Worm (Caenorhabditis elegans) whole organism, L2 larva: ENCODE measurements around the gene twk-11.

Experiments
- F13H6.1 ChIP-seq: sonication (generic microtip); optimal IDR thresholded peaks from 2 replicates; lab custom pipeline; 2016; ENCODE audit warnings: missing genetic modification characterization, missing compliant biosample characterization
- Y55F3AM.14 ChIP-seq: fragments of 200-800 bp; sonication (Bioruptor generic); optimal IDR thresholded peaks from 2 replicates; lab custom pipeline; 2018; ENCODE audit warnings: mild to moderate bottlenecking, missing genetic modification characterization, missing compliant biosample characterization
- ZK546.5 ChIP-seq: sonication (generic microtip); optimal IDR thresholded peaks from 2 replicates; lab custom pipeline; 2017; ENCODE audit warnings: missing biosample characterization, missing genetic modification characterization
- aly-2 ChIP-seq: fragments of 150-350 bp; optimal IDR thresholded peaks from 2 replicates; lab custom pipeline; 2014; ENCODE audit warnings: missing biosample characterization, missing genetic modification characterization
- ama-1 ChIP-seq: fragments of 150-350 bp; optimal IDR thresholded peaks from 2 replicates; lab custom pipeline; 2018; ENCODE audit warnings: inconsistent platforms
- blmp-1 ChIP-seq: sonication (generic microtip); optimal IDR thresholded peaks from 2 replicates; lab custom pipeline; 2017; ENCODE audit warnings: missing genetic modification characterization, mild to moderate bottlenecking, missing compliant biosample characterization, antibody characterized with exemption, moderate library complexity; ENCODE audit not compliant: insufficient read depth
- ceh-16 ChIP-seq: fragments of 150-350 bp; optimal IDR thresholded peaks from 2 replicates; lab custom pipeline; 2014; ENCODE audit warnings: missing biosample characterization, missing genetic modification characterization
- ceh-82 ChIP-seq: fragments of 150-350 bp; optimal IDR thresholded peaks from 2 replicates; lab custom pipeline; 2014; ENCODE audit warnings: missing biosample characterization, missing genetic modification characterization
- crh-2 ChIP-seq: sonication (generic microtip); optimal IDR thresholded peaks from 2 replicates; lab custom pipeline; 2017; ENCODE audit warnings: missing biosample characterization, missing genetic modification characterization
- dmd-4 ChIP-seq: sonication (generic microtip); optimal IDR thresholded peaks from 2 replicates; lab custom pipeline; 2017; ENCODE audit warnings: missing biosample characterization, missing genetic modification characterization
- egl-27 ChIP-seq: sonication (generic microtip); optimal IDR thresholded peaks from 3 replicates; lab custom pipeline; 2017; ENCODE audit warnings: missing biosample characterization, missing genetic modification reagents, missing genetic modification characterization
- elt-1 ChIP-seq: fragments of 150-350 bp; optimal IDR thresholded peaks from 2 replicates; lab custom pipeline; 2014; ENCODE audit warnings: missing biosample characterization, missing genetic modification characterization
- elt-3 ChIP-seq: sonication (generic microtip); optimal IDR thresholded peaks from 2 replicates; lab custom pipeline; 2017; ENCODE audit warnings: missing biosample characterization, missing genetic modification characterization
- fos-1 ChIP-seq: fragments of 150-350 bp; optimal IDR thresholded peaks from 2 replicates; lab custom pipeline; 2014; ENCODE audit warnings: missing biosample characterization, missing genetic modification characterization
- gmeb-1 ChIP-seq: fragments of 150-350 bp; optimal IDR thresholded peaks from 2 replicates; lab custom pipeline; 2014; ENCODE audit warnings: missing biosample characterization, missing genetic modification characterization
- lin-11 ChIP-seq: fragments of 150-350 bp; sonication (generic microtip); optimal IDR thresholded peaks from 2 replicates; lab custom pipeline; 2014; ENCODE audit warnings: missing biosample characterization, missing genetic modification characterization, inconsistent platforms, mixed read lengths
- lin-13 ChIP-seq: fragments of 150-350 bp; optimal IDR thresholded peaks from 2 replicates; lab custom pipeline; 2014; ENCODE audit warnings: missing biosample characterization, missing genetic modification reagents, missing genetic modification characterization
- lsy-2 ChIP-seq, 2 experiments: fragments of 150-350 bp in 1 of 2; sonication (generic microtip) in 1 of 2; optimal IDR thresholded peaks; 2 replicates each; lab custom pipeline; 2014 to 2017; ENCODE audit warnings: missing biosample characterization in 2 of 2, missing genetic modification characterization in 2 of 2
- mab-5 ChIP-seq: fragments of 150-350 bp; optimal IDR thresholded peaks from 2 replicates; lab custom pipeline; 2014; ENCODE audit warnings: missing biosample characterization, missing genetic modification characterization
- mbf-1 ChIP-seq: sonication (generic microtip); optimal IDR thresholded peaks from 2 replicates; lab custom pipeline; 2017; ENCODE audit warnings: missing biosample characterization, missing genetic modification characterization
- mdl-1 ChIP-seq, 2 experiments: fragments of 150-350 bp in 1 of 2; sonication (generic microtip) in 1 of 2; optimal IDR thresholded peaks; 2 replicates each; lab custom pipeline; 2017; ENCODE audit warnings: missing biosample characterization in 2 of 2, missing genetic modification characterization in 2 of 2
- nhr-11 ChIP-seq: fragments of 150-350 bp; optimal IDR thresholded peaks from 2 replicates; lab custom pipeline; 2014; ENCODE audit warnings: missing biosample characterization, missing genetic modification characterization
- nhr-21 ChIP-seq: fragments of 150-350 bp; optimal IDR thresholded peaks from 2 replicates; lab custom pipeline; 2014; ENCODE audit warnings: missing biosample characterization, missing genetic modification characterization
- nhr-23 ChIP-seq: fragments of 150-350 bp; optimal IDR thresholded peaks from 2 replicates; lab custom pipeline; 2014; ENCODE audit warnings: missing biosample characterization, missing genetic modification reagents, missing genetic modification characterization
- nhr-237 ChIP-seq: fragments of 150-350 bp; optimal IDR thresholded peaks from 2 replicates; lab custom pipeline; 2014; ENCODE audit warnings: missing biosample characterization, missing genetic modification characterization
- nhr-25 ChIP-seq: fragments of 150-350 bp; sonication (generic microtip); optimal IDR thresholded peaks from 3 replicates; lab custom pipeline; 2014; ENCODE audit warnings: missing biosample characterization, missing genetic modification characterization
- nhr-77 ChIP-seq: fragments of 150-350 bp; optimal IDR thresholded peaks from 2 replicates; lab custom pipeline; 2014; ENCODE audit warnings: missing biosample characterization, missing genetic modification characterization
- peb-1 ChIP-seq: fragments of 150-350 bp; optimal IDR thresholded peaks from 2 replicates; lab custom pipeline; 2014; ENCODE audit warnings: missing biosample characterization, missing genetic modification characterization
- sem-4 ChIP-seq: fragments of 150-350 bp; optimal IDR thresholded peaks from 2 replicates; lab custom pipeline; 2014; ENCODE audit warnings: missing biosample characterization, missing genetic modification reagents, missing genetic modification characterization
- skn-1 ChIP-seq: sonication (generic microtip); optimal IDR thresholded peaks from 2 replicates; lab custom pipeline; 2017; ENCODE audit warnings: missing biosample characterization, missing genetic modification characterization
- sma-3 ChIP-seq: sonication (generic microtip); optimal IDR thresholded peaks from 2 replicates; lab custom pipeline; 2016; ENCODE audit warnings: missing genetic modification reagents, missing genetic modification characterization, missing compliant biosample characterization
- sma-9 ChIP-seq, 2 experiments: fragments of 150-350 bp in 1 of 2; sonication (generic microtip) in 1 of 2; optimal IDR thresholded peaks; 2 replicates each; lab custom pipeline; 2014 to 2016; ENCODE audit warnings: missing genetic modification characterization in 2 of 2, mild to moderate bottlenecking in 1 of 2, missing biosample characterization in 1 of 2, missing compliant biosample characterization in 1 of 2, missing genetic modification reagents in 1 of 2, moderate library complexity in 1 of 2
- snpc-4 ChIP-seq: fragments of 150-350 bp; optimal IDR thresholded peaks from 2 replicates; lab custom pipeline; 2014; ENCODE audit warnings: missing biosample characterization, missing genetic modification characterization
- unc-39 ChIP-seq: fragments of 150-350 bp; optimal IDR thresholded peaks from 2 replicates; lab custom pipeline; 2014; ENCODE audit warnings: missing biosample characterization, missing genetic modification characterization
- unc-55 ChIP-seq: fragments of 150-350 bp; sonication (generic microtip); optimal IDR thresholded peaks from 3 replicates; lab custom pipeline; 2014; ENCODE audit warnings: missing biosample characterization, missing genetic modification reagents, missing genetic modification characterization
- unc-62 ChIP-seq: fragments of 150-350 bp; optimal IDR thresholded peaks from 2 replicates; lab custom pipeline; 2014; ENCODE audit warnings: missing biosample characterization, missing genetic modification reagents, missing genetic modification characterization
- zag-1 ChIP-seq: fragments of 150-350 bp; optimal IDR thresholded peaks from 2 replicates; lab custom pipeline; 2014; ENCODE audit warnings: missing biosample characterization, missing genetic modification characterization
- ztf-11 ChIP-seq: sonication (generic microtip); optimal IDR thresholded peaks from 2 replicates; lab custom pipeline; 2017; ENCODE audit warnings: missing biosample characterization, missing genetic modification characterization
- ztf-4 ChIP-seq: fragments of 150-350 bp; optimal IDR thresholded peaks from 2 replicates; lab custom pipeline; 2014; ENCODE audit warnings: missing biosample characterization, missing genetic modification characterization

twk-11 gene

ce11 chrV:7051133-7051765, 14.9 kb upstream of the twk-11 start, which contains the start of the genes tofu-2 and spig-1:
tofu-2 (minus strand) TSS chrV:7051248.
spig-1 (plus strand) TSS chrV:7051715.
- no peak for TF ChIP-seq gmeb-1
- no peak for TF ChIP-seq nhr-11 (tag; lab: Kevin White, UChicago)
- no peak for TF ChIP-seq unc-39 (tag; lab: Kevin White, UChicago)
- no peak for TF ChIP-seq elt-1 (tag; lab: Kevin White, UChicago)
- no peak for TF ChIP-seq skn-1 (tag; lab: Kevin White, UChicago)
- TF ChIP-seq ztf-4 (tag; lab: Kevin White, UChicago): no peak
- no peak for TF ChIP-seq nhr-21 (tag; lab: Kevin White, UChicago)
- TF ChIP-seq ceh-82 (tag; lab: Kevin White, UChicago): no peak
- TF ChIP-seq lin-13 (GFP tag; lab: Kevin White, UChicago): no peak
- TF ChIP-seq mdl-1 (tag; optimal IDR thresholded peaks at IDR 0.05; lab: Kevin White, UChicago): no peak
- TF ChIP-seq nhr-237: no peak
- no peak for TF ChIP-seq crh-2
- no peak for TF ChIP-seq fos-1 (tag; lab: Kevin White, UChicago)
- TF ChIP-seq elt-3: no peak
- no peak for TF ChIP-seq lin-11
- no peak for TF ChIP-seq sem-4 (tag; lab: Kevin White, UChicago)
- TF ChIP-seq ZK546.5 (tag; lab: Kevin White, UChicago): no peak
- TF ChIP-seq, all 48 proteins: peak for 0

ce11 chrV:7050153-7050552, 13.8 kb upstream of the twk-11 start:
- TF ChIP-seq peb-1 (tag; lab: Kevin White, UChicago): no peak
- TF ChIP-seq ztf-11 (tag; lab: Kevin White, UChicago): no peak
- no peak for TF ChIP-seq nhr-23 (tag; lab: Kevin White, UChicago)
- TF ChIP-seq nhr-21 (tag; lab: Kevin White, UChicago): no peak
- no peak for TF ChIP-seq egl-27
- no peak for TF ChIP-seq nhr-25
- no peak for TF ChIP-seq ceh-16 (tag; lab: Kevin White, UChicago)
- TF ChIP-seq mbf-1 (tag; lab: Kevin White, UChicago): no peak
- no peak for TF ChIP-seq gmeb-1
- TF ChIP-seq mab-5 (tag; lab: Kevin White, UChicago): no peak
- no peak for TF ChIP-seq zag-1
- TF ChIP-seq ZK546.5 (tag; lab: Kevin White, UChicago): no peak
- no peak for TF ChIP-seq nhr-237
- no peak for TF ChIP-seq ceh-82 (tag; lab: Kevin White, UChicago)
- TF ChIP-seq unc-62 (GFP tag; lab: Kevin White, UChicago): no peak
- TF ChIP-seq dmd-4 (tag; lab: Kevin White, UChicago): no peak
- no peak for TF ChIP-seq sma-3 (GFP tag; lab: Kevin White, UChicago)
- TF ChIP-seq sma-9 (GFP tag; optimal IDR thresholded peaks at IDR 0.05; lab: Kevin White, UChicago): no peak
- no peak for TF ChIP-seq sma-9 (tag; optimal IDR thresholded peaks at IDR 0.05; lab: Kevin White, UChicago)
- no peak for TF ChIP-seq lin-13 (GFP tag; lab: Kevin White, UChicago)

ce11 chrV:7047512-7047911, 11.1 kb upstream of the twk-11 start, which contains the start of gene F20A1.8:
F20A1.8 (minus strand) TSS chrV:7047612.
- no peak for TF ChIP-seq nhr-237
- no peak for TF ChIP-seq ceh-82 (tag; lab: Kevin White, UChicago)
- no peak for TF ChIP-seq mbf-1 (tag; lab: Kevin White, UChicago)
- no peak for TF ChIP-seq sem-4 (tag; lab: Kevin White, UChicago)
- no peak for TF ChIP-seq nhr-21 (tag; lab: Kevin White, UChicago)
- no peak for TF ChIP-seq F13H6.1 (tag; lab: Kevin White, UChicago)
- TF ChIP-seq lin-11: no peak
- TF ChIP-seq unc-39 (tag; lab: Kevin White, UChicago): no peak
- TF ChIP-seq elt-1 (tag; lab: Kevin White, UChicago): no peak
- TF ChIP-seq nhr-77: no peak
- no peak for TF ChIP-seq ceh-16 (tag; lab: Kevin White, UChicago)
- no peak for TF ChIP-seq mdl-1 (tag; optimal IDR thresholded peaks at IDR 0.05; lab: Kevin White, UChicago)
- no peak for TF ChIP-seq lsy-2 (tag; optimal IDR thresholded peaks at IDR 0.05; lab: Kevin White, UChicago)
- TF ChIP-seq ama-1 (lab: Kevin White, UChicago): no peak
- TF ChIP-seq unc-55 (GFP tag; lab: Kevin White, UChicago): no peak
- no peak for TF ChIP-seq aly-2 (tag; lab: Kevin White, UChicago)

- TF ChIP-seq egl-27 (no peak), F13H6.1 (tag; lab: Kevin White, UChicago) (no peak), blmp-1 (tag; lab: Kevin White, UChicago) (no peak), sma-3 (GFP tag; lab: Kevin White, UChicago) (no peak), nhr-23 (tag; lab: Kevin White, UChicago) (no peak), ztf-11 (tag; lab: Kevin White, UChicago) (no peak), lsy-2 (tag; optimal IDR thresholded peaks at IDR 0.05; lab: Kevin White, UChicago) (no peak), ztf-4 (tag; lab: Kevin White, UChicago) (no peak), snpc-4 (tag; lab: Kevin White, UChicago) (no peak), Y55F3AM.14 (GFP tag; lab: Kevin White, UChicago) (no peak), aly-2 (tag; lab: Kevin White, UChicago) (no peak)
These were observed 9.6 kb upstream of the twk-11 start, which contains the start of gene F20A1.2 for ce11 chrV:7046005-7046404. F20A1.2 (plus strand) TSS chrV:7046305.
